Worm (Caenorhabditis elegans) whole organism, young adult: ENCODE measurements around the gene szy-20.

Source experiments
- B0019.2 ChIP-seq: fragments of 200-800 bp; sonication (Bioruptor generic); conservative IDR thresholded peaks from 2 replicates; pipeline ENCODE4 v1.3.6; 2022; ENCODE audit warnings: missing genetic modification reagents, missing genetic modification characterization, missing compliant biosample characterization
- B0035.1 ChIP-seq: sonication (generic microtip); optimal IDR thresholded peaks from 2 replicates; lab custom pipeline; 2016; ENCODE audit warnings: missing genetic modification characterization, mild to moderate bottlenecking, missing compliant biosample characterization, missing genotype, missing genetic modification reagents
- B0261.1 ChIP-seq: sonication (generic microtip); optimal IDR thresholded peaks from 2 replicates; lab custom pipeline; 2016; ENCODE audit warnings: mild to moderate bottlenecking, missing genetic modification characterization, moderate library complexity, missing compliant biosample characterization
- B0336.3 ChIP-seq: fragments of 200-800 bp; sonication (Bioruptor generic); IDR thresholded peaks from 2 replicates; pipeline ENCODE4 v1.3.6; 2022; ENCODE audit warnings: missing genetic modification characterization, missing compliant biosample characterization
- C06A6.2 ChIP-seq: fragments of 200-800 bp; sonication (Bioruptor generic); conservative IDR thresholded peaks from 2 replicates; pipeline ENCODE4 v1.3.6; 2022; ENCODE audit warnings: missing genetic modification characterization, missing compliant biosample characterization
- C17E4.6 ChIP-seq: fragments of 200-800 bp; sonication (Bioruptor generic); IDR thresholded peaks from 2 replicates; pipeline ENCODE4 v1.3.6; 2022; ENCODE audit warnings: missing genetic modification reagents, missing genetic modification characterization, missing compliant biosample characterization
- D2030.7 ChIP-seq: fragments of 200-800 bp; sonication (Bioruptor generic); IDR thresholded peaks from 2 replicates; pipeline ENCODE4 v1.3.6; 2022; ENCODE audit warnings: missing genetic modification reagents, missing genetic modification characterization, missing compliant biosample characterization
- F22D6.2 ChIP-seq: sonication (generic microtip); optimal IDR thresholded peaks from 2 replicates; lab custom pipeline; 2016; ENCODE audit warnings: mild to moderate bottlenecking, missing genetic modification characterization, missing compliant biosample characterization
- F23B12.7 ChIP-seq: sonication (generic microtip); optimal IDR thresholded peaks from 2 replicates; lab custom pipeline; 2017; ENCODE audit warnings: missing genetic modification characterization, mild to moderate bottlenecking, missing compliant biosample characterization, antibody characterized with exemption, moderate library complexity; ENCODE audit not compliant: insufficient read depth
- F33H1.4 ChIP-seq: fragments of 200-800 bp; sonication (Bioruptor generic); IDR thresholded peaks from 2 replicates; pipeline ENCODE4 v1.3.6; 2022; ENCODE audit warnings: missing genetic modification reagents, missing genetic modification characterization, missing compliant biosample characterization
- F49E8.2 ChIP-seq: sonication (generic microtip); optimal IDR thresholded peaks from 3 replicates; lab custom pipeline; 2017; ENCODE audit warnings: missing genetic modification characterization, mild to moderate bottlenecking, missing compliant biosample characterization, antibody characterized with exemption, moderate library complexity; ENCODE audit not compliant: insufficient read depth
- T07F8.4 ChIP-seq: sonication (generic microtip); optimal IDR thresholded peaks from 2 replicates; lab custom pipeline; 2016; ENCODE audit warnings: mild to moderate bottlenecking, missing genetic modification characterization, moderate library complexity, missing compliant biosample characterization
- Y53F4B.3 ChIP-seq: fragments of 200-800 bp; sonication (Bioruptor generic); IDR thresholded peaks from 2 replicates; pipeline ENCODE4 v1.3.6; 2022; ENCODE audit warnings: missing genetic modification reagents, missing genetic modification characterization, missing compliant biosample characterization
- aptf-2 ChIP-seq: fragments of 200-800 bp; sonication (Bioruptor generic); conservative IDR thresholded peaks from 2 replicates; pipeline ENCODE4 v1.3.6; 2022; ENCODE audit warnings: missing genetic modification reagents, missing genetic modification characterization, missing compliant biosample characterization
- attf-6 ChIP-seq: fragments of 200-800 bp; sonication (Bioruptor generic); IDR thresholded peaks from 2 replicates; pipeline ENCODE4 v1.3.6; 2022; ENCODE audit warnings: missing genetic modification reagents, missing genetic modification characterization, missing compliant biosample characterization
- cebp-1 ChIP-seq, 2 experiments: fragments of 200-800 bp in 1 of 2; sonication (Bioruptor generic) in 1 of 2; sonication (generic microtip) in 1 of 2; IDR thresholded peaks in 1 of 2; optimal IDR thresholded peaks in 1 of 2; 2 replicates each; pipeline versions ENCODE4 v1.3.6 to Lab custom; 2017 to 2022; ENCODE audit warnings: missing compliant biosample characterization in 2 of 2, missing genetic modification characterization in 2 of 2, mild to moderate bottlenecking in 1 of 2, missing genetic modification reagents in 1 of 2, moderate library complexity in 1 of 2
- cebp-2 ChIP-seq: fragments of 200-800 bp; sonication (Bioruptor generic); IDR thresholded peaks from 2 replicates; pipeline ENCODE4 v1.3.6; 2022; ENCODE audit warnings: missing genetic modification characterization, missing compliant biosample characterization
- ceh-100 ChIP-seq: fragments of 200-800 bp; sonication (Bioruptor generic); IDR thresholded peaks from 2 replicates; pipeline ENCODE4 v1.3.6; 2022; ENCODE audit warnings: missing genetic modification reagents, missing genetic modification characterization, missing compliant biosample characterization
- ceh-27 ChIP-seq: fragments of 200-800 bp; sonication (Bioruptor generic); optimal IDR thresholded peaks from 2 replicates; lab custom pipeline; 2018; ENCODE audit warnings: mild to moderate bottlenecking, missing genetic modification characterization, moderate library complexity, missing compliant biosample characterization
- ceh-40 ChIP-seq: fragments of 200-800 bp; sonication (Bioruptor generic); IDR thresholded peaks from 2 replicates; pipeline ENCODE4 v1.3.6; 2022; ENCODE audit warnings: missing genetic modification characterization, missing compliant biosample characterization
- die-1 ChIP-seq: sonication (generic microtip); optimal IDR thresholded peaks from 2 replicates; lab custom pipeline; 2016; ENCODE audit warnings: missing genotype, mild to moderate bottlenecking, missing genetic modification characterization, missing compliant biosample characterization
- dpff-1 ChIP-seq: sonication (generic microtip); optimal IDR thresholded peaks from 2 replicates; lab custom pipeline; 2017; ENCODE audit warnings: mild to moderate bottlenecking, missing genetic modification characterization, missing compliant biosample characterization
- egrh-3 ChIP-seq: fragments of 200-800 bp; sonication (Bioruptor generic); IDR thresholded peaks from 2 replicates; pipeline ENCODE4 v1.3.6; 2022; ENCODE audit warnings: missing genetic modification reagents, missing genetic modification characterization, missing compliant biosample characterization
- fkh-3 ChIP-seq: sonication (generic microtip); optimal IDR thresholded peaks from 2 replicates; lab custom pipeline; 2016; ENCODE audit warnings: mild to moderate bottlenecking, missing genetic modification characterization, missing compliant biosample characterization
- hlh-26 ChIP-seq: fragments of 200-800 bp; sonication (Bioruptor generic); conservative IDR thresholded peaks from 2 replicates; pipeline ENCODE4 v1.3.6; 2022; ENCODE audit warnings: missing genetic modification reagents, missing genetic modification characterization, missing compliant biosample characterization
- hmg-1.2 ChIP-seq: fragments of 200-800 bp; sonication (Bioruptor generic); IDR thresholded peaks from 2 replicates; pipeline ENCODE4 v1.3.6; 2022; ENCODE audit warnings: missing genetic modification reagents, missing genetic modification characterization, missing compliant biosample characterization
- let-526 ChIP-seq: fragments of 200-800 bp; sonication (Bioruptor generic); IDR thresholded peaks from 2 replicates; pipeline ENCODE4 v1.3.6; 2022; ENCODE audit warnings: missing genetic modification reagents, missing genetic modification characterization, missing compliant biosample characterization
- let-607 ChIP-seq, 2 experiments: fragments of 200-800 bp in 1 of 2; sonication (Bioruptor generic) in 1 of 2; sonication (generic microtip) in 1 of 2; optimal IDR thresholded peaks; 2 replicates each; lab custom pipeline; 2016 to 2018; ENCODE audit warnings: mild to moderate bottlenecking in 2 of 2, missing compliant biosample characterization in 2 of 2, missing genetic modification characterization in 2 of 2, moderate library complexity in 2 of 2, missing genotype in 1 of 2
- lir-1 ChIP-seq: fragments of 200-800 bp; sonication (Bioruptor generic); conservative IDR thresholded peaks from 2 replicates; pipeline ENCODE4 v1.3.6; 2022; ENCODE audit warnings: missing genetic modification reagents, missing genetic modification characterization, missing compliant biosample characterization
- lsl-1 ChIP-seq: fragments of 200-800 bp; sonication (Bioruptor generic); optimal IDR thresholded peaks from 2 replicates; lab custom pipeline; 2018; ENCODE audit warnings: mild to moderate bottlenecking, missing genetic modification characterization, moderate library complexity, missing compliant biosample characterization
- lsy-27 ChIP-seq: sonication (generic microtip); optimal IDR thresholded peaks from 2 replicates; lab custom pipeline; 2017; ENCODE audit warnings: missing genetic modification characterization, mild to moderate bottlenecking, missing compliant biosample characterization, antibody characterized with exemption, missing genotype, borderline replicate concordance; ENCODE audit not compliant: insufficient read depth
- madf-8 ChIP-seq: fragments of 200-800 bp; sonication (Bioruptor generic); conservative IDR thresholded peaks from 2 replicates; pipeline ENCODE4 v1.3.6; 2022; ENCODE audit warnings: missing genetic modification reagents, missing genetic modification characterization, missing compliant biosample characterization
- mcd-1 ChIP-seq: fragments of 200-800 bp; sonication (Bioruptor generic); IDR thresholded peaks from 2 replicates; pipeline ENCODE4 v1.3.6; 2022; ENCODE audit warnings: missing genetic modification reagents, missing genetic modification characterization, missing compliant biosample characterization
- mxl-1 ChIP-seq: sonication (generic microtip); optimal IDR thresholded peaks from 2 replicates; lab custom pipeline; 2016; ENCODE audit warnings: missing genetic modification characterization, missing compliant biosample characterization
- nfyb-1 ChIP-seq: fragments of 200-800 bp; sonication (Bioruptor generic); IDR thresholded peaks from 2 replicates; pipeline ENCODE4 v1.3.6; 2022; ENCODE audit warnings: missing genetic modification reagents, missing genetic modification characterization, missing compliant biosample characterization
- nhr-179 ChIP-seq: sonication (generic microtip); optimal IDR thresholded peaks from 2 replicates; lab custom pipeline; 2016; ENCODE audit warnings: mild to moderate bottlenecking, missing genetic modification characterization, missing compliant biosample characterization
- nhr-27 ChIP-seq: fragments of 200-800 bp; sonication (Bioruptor generic); optimal IDR thresholded peaks from 2 replicates; lab custom pipeline; 2018; ENCODE audit warnings: mild to moderate bottlenecking, missing genetic modification characterization, moderate library complexity, missing compliant biosample characterization
- nhr-80 ChIP-seq: sonication (generic microtip); optimal IDR thresholded peaks from 2 replicates; lab custom pipeline; 2016; ENCODE audit warnings: missing genetic modification characterization, missing compliant biosample characterization
- pbrm-1 ChIP-seq: fragments of 200-800 bp; sonication (Bioruptor generic); IDR thresholded peaks from 2 replicates; pipeline ENCODE4 v1.3.6; 2022; ENCODE audit warnings: missing genetic modification reagents, missing genetic modification characterization, missing compliant biosample characterization
- rec-8 ChIP-seq, 2 experiments: sonication (generic microtip); optimal IDR thresholded peaks; 2 replicates each; lab custom pipeline; 2016; ENCODE audit warnings: mild to moderate bottlenecking in 2 of 2, missing genetic modification characterization in 2 of 2, missing genetic modification reagents in 2 of 2, missing genotype in 2 of 2, missing biosample characterization in 1 of 2, missing compliant biosample characterization in 1 of 2, moderate library complexity in 1 of 2
- sea-2 ChIP-seq: fragments of 200-800 bp; sonication (Bioruptor generic); IDR thresholded peaks from 2 replicates; pipeline ENCODE4 v1.3.6; 2022; ENCODE audit warnings: missing genetic modification characterization, missing compliant biosample characterization
- snpc-1.1 ChIP-seq: sonication (generic microtip); optimal IDR thresholded peaks from 2 replicates; lab custom pipeline; 2017; ENCODE audit warnings: missing genetic modification characterization, mild to moderate bottlenecking, missing compliant biosample characterization, antibody characterized with exemption, moderate library complexity, missing genotype, missing genetic modification reagents; ENCODE audit not compliant: insufficient read depth
- somi-1 ChIP-seq: fragments of 200-800 bp; sonication (Bioruptor generic); optimal IDR thresholded peaks from 2 replicates; lab custom pipeline; 2018; ENCODE audit warnings: mild to moderate bottlenecking, missing genetic modification characterization, missing compliant biosample characterization
- tbp1 ChIP-seq: fragments of 200-800 bp; sonication (Bioruptor generic); optimal IDR thresholded peaks from 2 replicates; lab custom pipeline; 2018; ENCODE audit warnings: mild to moderate bottlenecking, missing genetic modification characterization, missing compliant biosample characterization
- unc-130 ChIP-seq: sonication (generic microtip); optimal IDR thresholded peaks from 2 replicates; lab custom pipeline; 2016; ENCODE audit warnings: missing genetic modification reagents, missing genetic modification characterization, missing compliant biosample characterization
- xnd-1 ChIP-seq: sonication (generic microtip); optimal IDR thresholded peaks from 2 replicates; lab custom pipeline; 2016; ENCODE audit warnings: missing genotype, missing genetic modification reagents, missing genetic modification characterization, missing compliant biosample characterization
- zim-3 ChIP-seq: sonication (generic microtip); optimal IDR thresholded peaks from 2 replicates; lab custom pipeline; 2017; ENCODE audit warnings: mild to moderate bottlenecking, missing genetic modification characterization, moderate library complexity, missing compliant biosample characterization
- ztf-25 ChIP-seq: fragments of 200-800 bp; sonication (Bioruptor generic); IDR thresholded peaks from 2 replicates; pipeline ENCODE4 v1.3.6; 2022; ENCODE audit warnings: missing genetic modification reagents, missing genetic modification characterization, missing compliant biosample characterization

szy-20 gene

ce11 chrII:8929771-8930170, 39.4 kb downstream of the szy-20 start, which contains the start of gene mrpl-50:
Gene mrpl-50, plus strand, starts transcription at chrII:8929841.
- TF ChIP-seq dpff-1 (tag; lab: Kevin White, UChicago) (peak; percentile 20), D2030.7 (GFP tag; lab: Robert Waterston, UW) (no peak), cebp-2 (GFP tag; lab: Robert Waterston, UW) (no peak), aptf-2 (no peak), F33H1.4 (no peak), pbrm-1 (no peak), egrh-3 (no peak), mxl-1 (no peak), ztf-25 (no peak), rec-8 (tag; optimal IDR thresholded peaks at IDR 0.05; lab: Kevin White, UChicago) (no peak), die-1 (tag; lab: Kevin White, UChicago) (no peak), nfyb-1 (GFP tag; lab: Robert Waterston, UW) (0 out of 2 replicates have a peak, but pooled peaks have one; percentile 42), F23B12.7 (tag; lab: Kevin White, UChicago) (no peak), tbp1 (GFP tag; lab: Kevin White, UChicago) (no peak), attf-6 (GFP tag; lab: Robert Waterston, UW) (no peak), B0261.1 (tag; lab: Kevin White, UChicago) (no peak), Y53F4B.3 (GFP tag; lab: Robert Waterston, UW) (no peak), ceh-27 (no peak), hmg-1.2 (GFP tag; lab: Robert Waterston, UW) (no peak), xnd-1 (tag; lab: Kevin White, UChicago) (no peak), let-526 (no peak), B0336.3 (peak; percentile 84), hlh-26 (no peak), F49E8.2 (tag; lab: Kevin White, UChicago) (no peak), F22D6.2 (tag; lab: Kevin White, UChicago) (no peak), B0035.1 (no peak), C06A6.2 (GFP tag; lab: Robert Waterston, UW) (no peak), lsy-27 (no peak), fkh-3 (tag; lab: Kevin White, UChicago) (no peak), madf-8 (GFP tag; lab: Robert Waterston, UW) (no peak), ceh-40 (GFP tag; lab: Robert Waterston, UW) (no peak), T07F8.4 (tag; lab: Kevin White, UChicago) (no peak), mcd-1 (GFP tag; lab: Robert Waterston, UW) (peak; percentile 43; the same call in 1 of the 2 replicates), snpc-1.1 (tag; lab: Kevin White, UChicago) (peak; percentile 33), nhr-27 (tag; lab: Kevin White, UChicago) (no peak), unc-130 (no peak), ceh-100 (GFP tag; lab: Robert Waterston, UW) (no peak), lsl-1 (GFP tag; lab: Kevin White, UChicago) (no peak), nhr-179 (no peak), B0019.2 (GFP tag; lab: Robert Waterston, UW) (no peak), let-607 (tag; optimal IDR thresholded peaks at IDR 0.05; lab: Kevin White, UChicago) (no peak), lir-1 (GFP tag; lab: Robert Waterston, UW) (no peak), somi-1 (no peak), zim-3 (tag; lab: Kevin White, UChicago) (no peak), nhr-80 (tag; lab: Kevin White, UChicago) (no peak), cebp-1 (GFP tag; IDR thresholded peaks at IDR 0.05; lab: Robert Waterston, UW) (no peak), cebp-1 (tag; optimal IDR thresholded peaks at IDR 0.05; lab: Kevin White, UChicago) (peak; percentile 20), sea-2 (GFP tag; lab: Robert Waterston, UW) (no peak), C17E4.6 (GFP tag; lab: Robert Waterston, UW) (no peak)
